Worm (Caenorhabditis elegans): ENCODE measurements around the gene C07H6.9.

DNA sequence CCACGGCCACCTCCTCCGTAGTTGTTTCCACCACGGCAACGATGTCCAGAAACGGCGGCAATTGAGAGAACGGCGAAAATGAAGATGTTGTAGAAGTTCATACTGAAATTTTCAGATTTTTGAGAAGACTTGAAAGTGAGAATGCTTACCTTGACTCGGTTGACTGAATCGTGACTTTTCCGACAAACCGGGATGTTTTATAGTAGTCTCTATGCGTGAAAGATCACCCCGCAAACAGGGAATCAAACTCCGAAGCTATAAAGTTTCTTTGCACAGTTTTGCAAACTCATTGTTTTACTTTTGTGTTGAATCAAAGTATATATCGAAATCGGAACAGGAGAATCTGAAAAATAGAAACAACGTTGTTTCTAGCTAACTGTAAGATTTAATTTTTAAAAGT lies 37.0 kb downstream of the C07H6.9 start, which contains the start of gene fipr-20:
- TF ChIP-seq nhr-77 (tag; optimal IDR thresholded peaks at IDR 0.05) (no peak), lin-13 (GFP tag; optimal IDR thresholded peaks at IDR 0.05) (no peak), ztf-11 (tag; optimal IDR thresholded peaks at IDR 0.05) (no peak), ctbp-1 (GFP tag; IDR thresholded peaks at IDR 0.05) (no peak), skn-1 (tag; optimal IDR thresholded peaks at IDR 0.05) (no peak)

All from whole organism, L4 larva.